Worm (Caenorhabditis elegans): ENCODE measurements around the gene C52E4.12.

DNA sequence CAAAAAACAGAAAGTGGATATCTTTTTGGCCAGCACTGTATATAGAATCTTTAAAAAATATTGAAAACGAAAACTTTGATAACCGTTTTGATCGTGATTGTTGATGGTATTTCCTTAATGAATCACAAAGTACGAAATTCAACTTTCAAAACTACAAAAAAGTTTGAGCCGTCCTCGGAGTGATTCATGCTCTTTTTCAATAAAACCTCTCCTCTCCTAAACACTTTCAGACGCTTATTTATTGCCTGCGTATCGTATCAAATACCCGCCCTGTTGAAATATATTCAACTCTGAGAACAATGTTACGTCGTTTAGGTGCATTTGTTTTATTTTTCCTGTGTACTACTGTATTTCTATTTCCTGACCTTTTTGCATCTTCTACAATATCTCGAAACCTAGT is 25.0 kb downstream of the C52E4.12 start:
- TF ChIP-seq ceh-13 (GFP tag; optimal IDR thresholded peaks at IDR 0.05) (no peak), flt-1 (GFP tag; IDR thresholded peaks at IDR 0.05) (no peak), ets-7 (tag; optimal IDR thresholded peaks at IDR 0.05) (no peak), F13C5.2 (tag; optimal IDR thresholded peaks at IDR 0.05) (no peak), ama-1 (optimal IDR thresholded peaks at IDR 0.05) (no peak), hnd-1 (tag; optimal IDR thresholded peaks at IDR 0.05) (no peak)

Data from whole organism, early embryonic.